Worm (Caenorhabditis elegans) whole organism, late embryonic: Measurements from ENCODE around the gene rsp-4.

Source experiments
- ama-1 ChIP-seq: fragments of 150-350 bp; optimal IDR thresholded peaks from 2 replicates; lab custom pipeline; 2014
- ceh-22 ChIP-seq: sonication (generic microtip); optimal IDR thresholded peaks from 2 replicates; lab custom pipeline; 2017; ENCODE audit warnings: missing biosample characterization, missing genetic modification characterization
- ceh-30 ChIP-seq: fragments of 150-350 bp; optimal IDR thresholded peaks from 2 replicates; lab custom pipeline; 2014; ENCODE audit warnings: missing biosample characterization, missing genetic modification characterization
- ceh-48 ChIP-seq: sonication (generic microtip); optimal IDR thresholded peaks from 2 replicates; lab custom pipeline; 2016; ENCODE audit warnings: missing genetic modification characterization, inconsistent platforms, missing compliant biosample characterization
- ceh-9 ChIP-seq: sonication (generic microtip); optimal IDR thresholded peaks from 2 replicates; lab custom pipeline; 2016; ENCODE audit warnings: mild to moderate bottlenecking, missing genetic modification characterization, inconsistent platforms, missing compliant biosample characterization
- ets-4 ChIP-seq: sonication (generic microtip); optimal IDR thresholded peaks from 2 replicates; lab custom pipeline; 2016; ENCODE audit warnings: missing genetic modification characterization, missing compliant biosample characterization
- fkh-10 ChIP-seq: fragments of 150-350 bp; optimal IDR thresholded peaks from 2 replicates; lab custom pipeline; 2014; ENCODE audit warnings: missing biosample characterization, missing genetic modification reagents, missing genetic modification characterization
- hlh-30 ChIP-seq: sonication (generic microtip); optimal IDR thresholded peaks from 2 replicates; lab custom pipeline; 2017; ENCODE audit warnings: antibody characterized with exemption, missing genetic modification characterization, missing compliant biosample characterization; ENCODE audit not compliant: insufficient read depth
- pat-9 ChIP-seq: fragments of 200-800 bp; sonication (Bioruptor generic); optimal IDR thresholded peaks from 2 replicates; lab custom pipeline; 2018; ENCODE audit warnings: mild to moderate bottlenecking, missing genetic modification characterization, moderate library complexity, missing compliant biosample characterization
- pqm-1 ChIP-seq: sonication (generic microtip); optimal IDR thresholded peaks from 2 replicates; lab custom pipeline; 2016; ENCODE audit warnings: missing genetic modification characterization, missing compliant biosample characterization
- pros-1 ChIP-seq: fragments of 150-350 bp; optimal IDR thresholded peaks from 2 replicates; lab custom pipeline; 2014; ENCODE audit warnings: missing biosample characterization, missing genetic modification reagents, missing genetic modification characterization

ce11 chrII:5420947-5421614 is 32.4 kb upstream of the rsp-4 start, which contains the start of gene tofu-6:
- no peak for TF ChIP-seq pros-1
- no peak for TF ChIP-seq ets-4 (tag; lab: Kevin White, UChicago)
- TF ChIP-seq pat-9 (tag; lab: Kevin White, UChicago), result no peak
- no peak for TF ChIP-seq ceh-22 (tag; lab: Kevin White, UChicago)
- TF ChIP-seq ceh-48, result no peak
- TF ChIP-seq ama-1 (lab: Kevin White, UChicago), result no peak
- TF ChIP-seq fkh-10 (GFP tag; lab: Kevin White, UChicago), result no peak
- no peak for TF ChIP-seq hlh-30
- no peak for TF ChIP-seq ceh-30 (tag; lab: Kevin White, UChicago)
- TF ChIP-seq ceh-9 (tag; lab: Kevin White, UChicago), result no peak
- TF ChIP-seq pqm-1 (tag; lab: Kevin White, UChicago), result no peak
